Fruit fly (Drosophila melanogaster) whole organism, embryonic: ENCODE measurements around the gene Eip63E.
A peak's percentile ranks its signal among the peaks of the same experiment; 100 is the strongest.

Experiments used
- ATbp ChIP-seq: fragments of 200-800 bp; sonication (Bioruptor generic); optimal IDR thresholded peaks from 2 replicates; lab custom pipeline; 2017; ENCODE audit warnings: missing biosample characterization, mild to moderate bottlenecking, missing genetic modification characterization, missing genetic modification reagents
- Abd-B ChIP-seq: fragments of 200-800 bp; sonication (Bioruptor generic); optimal IDR thresholded peaks from 2 replicates; lab custom pipeline; 2018; ENCODE audit warnings: missing biosample characterization, mild to moderate bottlenecking, missing genetic modification characterization, moderate library complexity
- BtbVII ChIP-seq: fragments of 200-800 bp; sonication (Bioruptor generic); optimal IDR thresholded peaks from 3 replicates; lab custom pipeline; 2017; ENCODE audit warnings: missing biosample characterization, mild to moderate bottlenecking, missing genetic modification characterization
- CG1024 ChIP-seq: fragments of 200-800 bp; sonication (Bioruptor generic); IDR thresholded peaks from 2 replicates; pipeline ENCODE4 v1.3.6; 2022; ENCODE audit warnings: missing biosample characterization, missing genetic modification characterization
- CG10543 ChIP-seq: fragments of 200-800 bp; sonication (Bioruptor generic); optimal IDR thresholded peaks from 3 replicates; lab custom pipeline; 2017; ENCODE audit warnings: missing biosample characterization, mild to moderate bottlenecking, missing genetic modification characterization, moderate library complexity
- CG13296 ChIP-seq: fragments of 200-800 bp; sonication (Bioruptor generic); optimal IDR thresholded peaks from 3 replicates; lab custom pipeline; 2018; ENCODE audit warnings: missing biosample characterization, mild to moderate bottlenecking, missing genetic modification characterization
- CG1529 ChIP-seq: fragments of 200-800 bp; sonication (Bioruptor generic); optimal IDR thresholded peaks from 3 replicates; lab custom pipeline; 2018; ENCODE audit warnings: missing biosample characterization, missing genetic modification characterization
- CG1647 ChIP-seq: fragments of 200-800 bp; sonication (Bioruptor generic); optimal IDR thresholded peaks from 3 replicates; lab custom pipeline; 2016; ENCODE audit warnings: missing biosample characterization, missing genetic modification characterization
- CG17802 ChIP-seq: fragments of 200-800 bp; sonication (Bioruptor generic); optimal IDR thresholded peaks from 2 replicates; lab custom pipeline; 2018; ENCODE audit warnings: missing biosample characterization, mild to moderate bottlenecking, missing genetic modification characterization, moderate library complexity
- CG1832 ChIP-seq: fragments of 200-800 bp; sonication (Bioruptor generic); optimal IDR thresholded peaks from 2 replicates; lab custom pipeline; 2017; ENCODE audit warnings: missing biosample characterization, mild to moderate bottlenecking, missing genetic modification characterization, inconsistent platforms
- CG2120 ChIP-seq: fragments of 200-800 bp; sonication (Bioruptor generic); optimal IDR thresholded peaks from 3 replicates; lab custom pipeline; 2016; ENCODE audit warnings: missing biosample characterization, missing genetic modification characterization
- CG3065 ChIP-seq: fragments of 200-800 bp; sonication (Bioruptor generic); optimal IDR thresholded peaks from 2 replicates; lab custom pipeline; 2016; ENCODE audit warnings: missing biosample characterization, missing genetic modification characterization
- CG33557 ChIP-seq: fragments of 200-800 bp; sonication (Bioruptor generic); optimal IDR thresholded peaks from 2 replicates; lab custom pipeline; 2019; ENCODE audit warnings: missing biosample characterization, mild to moderate bottlenecking, missing genetic modification characterization, moderate library complexity
- CG34422 ChIP-seq: fragments of 200-800 bp; sonication (Bioruptor generic); IDR thresholded peaks from 3 replicates; pipeline ENCODE4 v1.3.6; 2022; ENCODE audit warnings: missing biosample characterization, missing genetic modification characterization
- CG4282 ChIP-seq: fragments of 200-800 bp; sonication (Bioruptor generic); optimal IDR thresholded peaks from 2 replicates; lab custom pipeline; 2016; ENCODE audit warnings: missing biosample characterization, missing genetic modification characterization
- CG43689 ChIP-seq: fragments of 200-800 bp; sonication (Bioruptor generic); IDR thresholded peaks from 2 replicates; pipeline ENCODE4 v1.3.6; 2022; ENCODE audit warnings: missing biosample characterization, missing genetic modification characterization
- CG4854 ChIP-seq: fragments of 200-800 bp; sonication (Bioruptor generic); optimal IDR thresholded peaks from 2 replicates; lab custom pipeline; 2016; ENCODE audit warnings: missing biosample characterization, missing genetic modification characterization, inconsistent platforms
- CG6175 ChIP-seq: fragments of 200-800 bp; sonication (Bioruptor generic); IDR thresholded peaks from 3 replicates; pipeline ENCODE4 v1.3.6; 2022; ENCODE audit warnings: missing biosample characterization, missing genetic modification characterization
- CG7556 ChIP-seq: fragments of 200-800 bp; sonication (Bioruptor generic); optimal IDR thresholded peaks from 2 replicates; lab custom pipeline; 2017; ENCODE audit warnings: missing biosample characterization, mild to moderate bottlenecking, missing genetic modification characterization
- CG7928 ChIP-seq: fragments of 200-800 bp; sonication (Bioruptor generic); optimal IDR thresholded peaks from 2 replicates; lab custom pipeline; 2017; ENCODE audit warnings: missing biosample characterization, mild to moderate bottlenecking, missing genetic modification characterization
- CHES-1-like ChIP-seq: fragments of 200-800 bp; sonication (Bioruptor generic); optimal IDR thresholded peaks from 2 replicates; lab custom pipeline; 2016; ENCODE audit warnings: missing biosample characterization, missing genetic modification characterization
- Chrac-16 ChIP-seq: fragments of 200-800 bp; sonication (Bioruptor generic); optimal IDR thresholded peaks from 3 replicates; lab custom pipeline; 2016; ENCODE audit warnings: missing biosample characterization, missing genetic modification characterization
- CoRest ChIP-seq: fragments of 200-800 bp; sonication (Bioruptor generic); optimal IDR thresholded peaks from 3 replicates; lab custom pipeline; 2018; ENCODE audit warnings: missing biosample characterization, mild to moderate bottlenecking, missing genetic modification characterization, moderate library complexity
- CrebB ChIP-seq: fragments of 200-800 bp; sonication (Bioruptor generic); optimal IDR thresholded peaks from 3 replicates; lab custom pipeline; 2018; ENCODE audit warnings: missing biosample characterization, mild to moderate bottlenecking, missing genetic modification characterization
- Dfd ChIP-seq, 2 experiments: fragments of >200 bp; optimal IDR thresholded peaks; 2 replicates each; lab custom pipeline; 2017; ENCODE audit warnings: missing biosample characterization in 2 of 2, missing genetic modification characterization in 2 of 2
- ERR ChIP-seq: fragments of 200-800 bp; sonication (Bioruptor generic); optimal IDR thresholded peaks from 2 replicates; lab custom pipeline; 2016; ENCODE audit warnings: missing biosample characterization, missing genetic modification characterization
- Gsc ChIP-seq: fragments of 200-800 bp; sonication (Bioruptor generic); IDR thresholded peaks from 2 replicates; pipeline ENCODE4 v1.3.6; 2022; ENCODE audit warnings: missing biosample characterization, missing genetic modification characterization
- Hr78 ChIP-seq, 2 experiments: fragments of 200-800 bp in 1 of 2; fragments of >200 bp in 1 of 2; sonication (Bioruptor generic) in 1 of 2; optimal IDR thresholded peaks; 2 replicates each; lab custom pipeline; 2017 to 2019; ENCODE audit warnings: missing biosample characterization in 2 of 2, missing genetic modification characterization in 2 of 2, mild to moderate bottlenecking in 1 of 2, moderate library complexity in 1 of 2
- Hsf ChIP-seq: fragments of 200-800 bp; sonication (Bioruptor generic); optimal IDR thresholded peaks from 3 replicates; lab custom pipeline; 2016; ENCODE audit warnings: missing biosample characterization, missing genetic modification characterization
- Mad ChIP-seq: fragments of 200-800 bp; sonication (Bioruptor generic); optimal IDR thresholded peaks from 2 replicates; lab custom pipeline; 2016; ENCODE audit warnings: missing biosample characterization, missing genetic modification characterization
- Oli ChIP-seq: fragments of 200-800 bp; sonication (Bioruptor generic); optimal IDR thresholded peaks from 2 replicates; lab custom pipeline; 2018; ENCODE audit warnings: missing biosample characterization, mild to moderate bottlenecking, missing genetic modification characterization, moderate library complexity
- Sin3A ChIP-seq: fragments of >200 bp; optimal IDR thresholded peaks from 2 replicates; lab custom pipeline; 2018
- Sry-β ChIP-seq: fragments of 200-800 bp; sonication (Bioruptor generic); optimal IDR thresholded peaks from 2 replicates; lab custom pipeline; 2018; ENCODE audit warnings: missing biosample characterization, mild to moderate bottlenecking, missing genetic modification characterization, moderate library complexity
- Trl ChIP-seq, 3 experiments: fragments of >200 bp in 2 of 3; fragments of 200-800 bp in 1 of 3; sonication (Bioruptor generic) in 1 of 3; optimal IDR thresholded peaks; 2 replicates in 1 of 3; 3 replicates in 2 of 3; lab custom pipeline; 2016 to 2017; ENCODE audit warnings: missing biosample characterization in 1 of 3, missing genetic modification characterization in 1 of 3
- ab ChIP-seq: fragments of 200-800 bp; sonication (Bioruptor generic); optimal IDR thresholded peaks from 2 replicates; lab custom pipeline; 2016; ENCODE audit warnings: missing biosample characterization, missing genetic modification characterization
- abd-A ChIP-seq: fragments of 200-800 bp; sonication (Bioruptor generic); optimal IDR thresholded peaks from 3 replicates; lab custom pipeline; 2019; ENCODE audit warnings: missing biosample characterization, mild to moderate bottlenecking, missing genetic modification characterization, moderate library complexity
- ara ChIP-seq: fragments of 200-800 bp; sonication (Bioruptor generic); IDR thresholded peaks from 2 replicates; pipeline ENCODE4 v1.3.6; 2022; ENCODE audit warnings: missing biosample characterization, missing genetic modification characterization
- ase ChIP-seq: fragments of 200-800 bp; sonication (Bioruptor generic); IDR thresholded peaks from 3 replicates; pipeline ENCODE4 v1.3.6; 2022; ENCODE audit warnings: missing biosample characterization, missing genetic modification characterization
- dm ChIP-seq: fragments of 200-800 bp; sonication (Bioruptor generic); optimal IDR thresholded peaks from 3 replicates; lab custom pipeline; 2016; ENCODE audit warnings: missing biosample characterization, missing genetic modification characterization
- exex ChIP-seq: fragments of 200-800 bp; sonication (Bioruptor generic); optimal IDR thresholded peaks from 4 replicates; lab custom pipeline; 2018; ENCODE audit warnings: missing biosample characterization, mild to moderate bottlenecking, missing genetic modification characterization, moderate library complexity
- hb ChIP-seq: fragments of 200-800 bp; sonication (Bioruptor generic); IDR thresholded peaks from 3 replicates; pipeline ENCODE4 v1.3.6; 2022; ENCODE audit warnings: missing biosample characterization, missing genetic modification characterization; ENCODE audit not compliant: partially characterized antibody
- jigr1 ChIP-seq: fragments of 200-800 bp; sonication (Bioruptor generic); IDR thresholded peaks from 3 replicates; pipeline ENCODE4 v1.3.6; 2022; ENCODE audit warnings: missing biosample characterization, missing genetic modification characterization
- ken ChIP-seq: fragments of 200-800 bp; sonication (Bioruptor generic); IDR thresholded peaks from 3 replicates; pipeline ENCODE4 v1.3.6; 2022; ENCODE audit warnings: missing biosample characterization, missing genetic modification characterization
- lab ChIP-seq: fragments of 200-800 bp; sonication (Bioruptor generic); optimal IDR thresholded peaks from 3 replicates; lab custom pipeline; 2017; ENCODE audit warnings: missing biosample characterization, missing genetic modification characterization, mild to moderate bottlenecking, moderate library complexity, missing genetic modification reagents
- nerfin-1 ChIP-seq: fragments of 200-800 bp; sonication (Bioruptor generic); optimal IDR thresholded peaks from 3 replicates; lab custom pipeline; 2019; ENCODE audit warnings: missing biosample characterization, mild to moderate bottlenecking, missing genetic modification characterization, moderate library complexity
- p53 ChIP-seq: fragments of 200-800 bp; sonication (Bioruptor generic); optimal IDR thresholded peaks from 2 replicates; lab custom pipeline; 2016; ENCODE audit warnings: missing biosample characterization, missing genetic modification characterization
- pfk ChIP-seq: fragments of 200-800 bp; sonication (Bioruptor generic); optimal IDR thresholded peaks from 2 replicates; lab custom pipeline; 2018; ENCODE audit warnings: missing biosample characterization, mild to moderate bottlenecking, missing genetic modification characterization, moderate library complexity
- sr ChIP-seq: fragments of 200-800 bp; sonication (Bioruptor generic); IDR thresholded peaks from 3 replicates; pipeline ENCODE4 v1.3.6; 2022; ENCODE audit warnings: missing biosample characterization, missing genetic modification characterization
- zen ChIP-seq: fragments of 200-800 bp; sonication (Bioruptor generic); optimal IDR thresholded peaks from 3 replicates; lab custom pipeline; 2018; ENCODE audit warnings: missing biosample characterization, mild to moderate bottlenecking, missing genetic modification characterization, moderate library complexity

The Eip63E gene

dm6 chr3L:3566751-3567499 lies 51.4 kb downstream of the Eip63E start (continued):
- TF ChIP-seq CHES-1-like, result peak; percentile 19
- TF ChIP-seq Hsf (GFP tag; lab: Kevin White, UChicago), result peak; percentile 75
- TF ChIP-seq Abd-B (GFP tag; lab: Kevin White, UChicago), result peak; percentile 44
- peak; percentile 85 for TF ChIP-seq lab (GFP tag; lab: Kevin White, UChicago)
- peak; percentile 63 for TF ChIP-seq CG33557 (GFP tag; lab: Kevin White, UChicago)
- TF ChIP-seq p53 (GFP tag; lab: Kevin White, UChicago), result no peak
- TF ChIP-seq Hr78 (GFP tag; optimal IDR thresholded peaks at IDR 0.05; lab: Kevin White, UChicago), result peak in 1 of 2 experiments; percentile 35
- no peak for TF ChIP-seq hb (GFP tag; lab: Robert Waterston, UW)
- peak; percentile 58 for TF ChIP-seq CG1529 (GFP tag; lab: Kevin White, UChicago)
- no peak for TF ChIP-seq CG7928 (GFP tag; lab: Kevin White, UChicago)
- peak; percentile 21 for TF ChIP-seq dm (GFP tag; lab: Kevin White, UChicago)
- peak; percentile 3 for TF ChIP-seq CG10543 (GFP tag; lab: Kevin White, UChicago)
- 0 out of 3 replicates have a peak, but pooled peaks have one; percentile 22 for TF ChIP-seq ken
- peak; percentile 8 for TF ChIP-seq Sry-β
- TF ChIP-seq nerfin-1 (tag; lab: Kevin White, UChicago), result peak; percentile 82
- no peak for TF ChIP-seq ERR (GFP tag; lab: Kevin White, UChicago)
- TF ChIP-seq pfk (GFP tag; lab: Kevin White, UChicago), result no peak
- no peak for TF ChIP-seq ab
- peak; percentile 61 for TF ChIP-seq CG13296 (GFP tag; lab: Kevin White, UChicago)
- peak; percentile 52 for TF ChIP-seq BtbVII (GFP tag; lab: Kevin White, UChicago)
- TF ChIP-seq exex (tag; lab: Kevin White, UChicago), result no peak
- TF ChIP-seq sr (GFP tag; lab: Robert Waterston, UW), result no peak
- no peak for TF ChIP-seq Gsc (GFP tag; lab: Robert Waterston, UW)
- peak; percentile 60 for TF ChIP-seq CG2120 (GFP tag; lab: Kevin White, UChicago)
- no peak for TF ChIP-seq CG1832 (GFP tag; lab: Kevin White, UChicago)
- TF ChIP-seq Mad, result peak; percentile 18
- TF ChIP-seq ara (GFP tag; lab: Robert Waterston, UW), result peak; percentile 64; the same call in 1 of the 2 replicates
- peak; percentile 34 for TF ChIP-seq CG1647
- peak; percentile 84 for TF ChIP-seq CG7556 (GFP tag; lab: Kevin White, UChicago)
- peak; percentile 39 for TF ChIP-seq zen (tag; lab: Kevin White, UChicago)
- TF ChIP-seq ase (GFP tag; lab: Robert Waterston, UW), result 0 out of 3 replicates have a peak, but pooled peaks have one; percentile 40
- peak; percentile 37 for TF ChIP-seq CG4854 (GFP tag; lab: Kevin White, UChicago)
- peak; percentile 62 for TF ChIP-seq CG1024 (GFP tag; lab: Robert Waterston, UW)
- no peak for TF ChIP-seq CG4282 (GFP tag; lab: Kevin White, UChicago)
- TF ChIP-seq CG34422 (GFP tag; lab: Robert Waterston, UW), result peak; percentile 67; the same call in 2 of the 3 replicates
- no peak for TF ChIP-seq Dfd (GFP tag; optimal IDR thresholded peaks at IDR 0.05; lab: Kevin White, UChicago)
- TF ChIP-seq CG43689, result no peak
- no peak for TF ChIP-seq CG6175 (GFP tag; lab: Robert Waterston, UW)
- no peak for TF ChIP-seq Trl (optimal IDR thresholded peaks at IDR 0.05; lab: Kevin White, UChicago)
- peak; percentile 61 for TF ChIP-seq Trl (GFP tag; optimal IDR thresholded peaks at IDR 0.05; lab: Kevin White, UChicago)
- peak; percentile 75 for TF ChIP-seq abd-A (tag; lab: Kevin White, UChicago)
- no peak for TF ChIP-seq Sin3A
- peak; percentile 26 for TF ChIP-seq CG3065 (GFP tag; lab: Kevin White, UChicago)
- peak; percentile 64 for TF ChIP-seq Chrac-16
- no peak for TF ChIP-seq CG17802
- peak; percentile 34 for TF ChIP-seq CrebB (tag; lab: Kevin White, UChicago)
- no peak for TF ChIP-seq jigr1 (GFP tag; lab: Robert Waterston, UW)
- TF ChIP-seq Oli (tag; lab: Kevin White, UChicago), result peak; percentile 78
- peak; percentile 85 for TF ChIP-seq ATbp (GFP tag; lab: Kevin White, UChicago)
- peak; percentile 81 for TF ChIP-seq CoRest (tag; lab: Kevin White, UChicago)
